Worm (Caenorhabditis elegans) whole organism, L4 larva: ENCODE results near the gene ndus-8.
A peak's percentile ranks its signal among the peaks of the same experiment; 100 is the strongest.

Source experiments
- D1046.2 ChIP-seq: fragments of 200-800 bp; sonication (Bioruptor generic); IDR thresholded peaks from 2 replicates; pipeline ENCODE4 v1.3.6; 2022; ENCODE audit warnings: missing genetic modification characterization, missing compliant biosample characterization
- F10B5.3 ChIP-seq: sonication (generic microtip); optimal IDR thresholded peaks from 2 replicates; lab custom pipeline; 2016; ENCODE audit warnings: mild to moderate bottlenecking, missing genetic modification characterization, missing compliant biosample characterization
- F44E2.7 ChIP-seq: fragments of 200-800 bp; sonication (Bioruptor generic); IDR thresholded peaks from 2 replicates; pipeline ENCODE4 v2.1.2; 2022; ENCODE audit warnings: missing genetic modification characterization, missing compliant biosample characterization
- T20F7.1 ChIP-seq: fragments of 200-800 bp; sonication (Bioruptor generic); optimal IDR thresholded peaks from 2 replicates; lab custom pipeline; 2018; ENCODE audit warnings: mild to moderate bottlenecking, missing genetic modification characterization, missing compliant biosample characterization
- T26A8.4 ChIP-seq: fragments of 200-800 bp; sonication (Bioruptor generic); IDR thresholded peaks from 2 replicates; pipeline ENCODE4 v1.3.6; 2022; ENCODE audit warnings: missing genetic modification characterization, missing compliant biosample characterization
- Y48G9A.11 ChIP-seq: fragments of 200-800 bp; sonication (Bioruptor generic); IDR thresholded peaks from 2 replicates; pipeline ENCODE4 v1.3.6; 2022; ENCODE audit warnings: missing genetic modification reagents, missing genetic modification characterization, missing compliant biosample characterization
- arid-1 ChIP-seq: fragments of 200-800 bp; sonication (Bioruptor generic); conservative IDR thresholded peaks from 2 replicates; pipeline ENCODE4 v1.3.6; 2022; ENCODE audit warnings: missing genetic modification reagents, missing genetic modification characterization, missing compliant biosample characterization
- ceh-28 ChIP-seq: fragments of 150-350 bp; optimal IDR thresholded peaks from 2 replicates; lab custom pipeline; 2014; ENCODE audit warnings: missing biosample characterization, missing genetic modification reagents, missing genetic modification characterization
- ceh-82 ChIP-seq: sonication (generic microtip); optimal IDR thresholded peaks from 2 replicates; lab custom pipeline; 2017; ENCODE audit warnings: missing biosample characterization, missing genetic modification characterization
- ces-1 ChIP-seq: fragments of 150-350 bp; sonication (generic microtip); optimal IDR thresholded peaks from 4 replicates; lab custom pipeline; 2014; ENCODE audit warnings: missing biosample characterization, missing genetic modification reagents, missing genetic modification characterization
- daf-12 ChIP-seq: fragments of 150-350 bp; optimal IDR thresholded peaks from 2 replicates; lab custom pipeline; 2014; ENCODE audit warnings: missing biosample characterization, missing genetic modification reagents, missing genetic modification characterization
- dmd-6 ChIP-seq: fragments of 200-800 bp; sonication (Bioruptor generic); IDR thresholded peaks from 2 replicates; pipeline ENCODE4 v1.3.6; 2022; ENCODE audit warnings: missing genetic modification reagents, missing genetic modification characterization, missing compliant biosample characterization
- dmd-9 ChIP-seq: fragments of 200-800 bp; sonication (Bioruptor generic); IDR thresholded peaks from 2 replicates; pipeline ENCODE4 v1.3.6; 2022; ENCODE audit warnings: missing genetic modification reagents, missing genetic modification characterization, missing compliant biosample characterization
- egl-43 ChIP-seq: fragments of 200-800 bp; sonication (Bioruptor generic); IDR thresholded peaks from 2 replicates; pipeline ENCODE4 v1.3.6; 2022; ENCODE audit warnings: missing genetic modification reagents, missing genetic modification characterization, missing compliant biosample characterization
- hif-1 ChIP-seq, 2 experiments: sonication (generic microtip); optimal IDR thresholded peaks; 2 replicates each; lab custom pipeline; 2016 to 2017; ENCODE audit warnings: missing compliant biosample characterization in 2 of 2, missing genetic modification characterization in 2 of 2, missing genetic modification reagents in 2 of 2, missing genotype in 2 of 2, mild to moderate bottlenecking in 1 of 2
- hlh-11 ChIP-seq: fragments of 200-800 bp; sonication (Bioruptor generic); optimal IDR thresholded peaks from 2 replicates; lab custom pipeline; 2018; ENCODE audit warnings: mild to moderate bottlenecking, missing genetic modification characterization, missing compliant biosample characterization
- lin-1 ChIP-seq: fragments of 200-800 bp; sonication (Bioruptor generic); IDR thresholded peaks from 2 replicates; pipeline ENCODE4 v1.3.6; 2022; ENCODE audit warnings: missing genetic modification reagents, missing genetic modification characterization, missing compliant biosample characterization
- lin-29 ChIP-seq: fragments of 200-800 bp; sonication (Bioruptor generic); IDR thresholded peaks from 2 replicates; pipeline ENCODE4 v1.3.6; 2022; ENCODE audit warnings: missing genetic modification reagents, missing genetic modification characterization, missing compliant biosample characterization
- lin-38 ChIP-seq: fragments of 200-800 bp; sonication (Bioruptor generic); IDR thresholded peaks from 2 replicates; pipeline ENCODE4 v1.3.6; 2022; ENCODE audit warnings: missing genetic modification reagents, missing genetic modification characterization, missing compliant biosample characterization
- lin-39 ChIP-seq: fragments of 150-350 bp; optimal IDR thresholded peaks from 2 replicates; lab custom pipeline; 2014; ENCODE audit warnings: missing biosample characterization, missing genetic modification reagents, missing genetic modification characterization
- lsy-2 ChIP-seq, 2 experiments: fragments of 150-350 bp in 1 of 2; sonication (generic microtip) in 1 of 2; optimal IDR thresholded peaks; 2 replicates each; lab custom pipeline; 2014 to 2017; ENCODE audit warnings: missing biosample characterization in 2 of 2, missing genetic modification characterization in 2 of 2
- mxl-3 ChIP-seq: fragments of 200-800 bp; sonication (Bioruptor generic); optimal IDR thresholded peaks from 2 replicates; lab custom pipeline; 2018; ENCODE audit warnings: mild to moderate bottlenecking, missing genetic modification characterization, missing compliant biosample characterization
- nhr-102 ChIP-seq: sonication (generic microtip); optimal IDR thresholded peaks from 2 replicates; lab custom pipeline; 2016; ENCODE audit warnings: mild to moderate bottlenecking, missing genetic modification characterization, moderate library complexity, missing compliant biosample characterization
- nhr-11 ChIP-seq: fragments of 150-350 bp; optimal IDR thresholded peaks from 2 replicates; lab custom pipeline; 2014; ENCODE audit warnings: missing biosample characterization, missing genetic modification characterization
- nhr-237 ChIP-seq: sonication (generic microtip); optimal IDR thresholded peaks from 2 replicates; lab custom pipeline; 2017; ENCODE audit warnings: missing biosample characterization, missing genetic modification characterization
- nhr-28 ChIP-seq: fragments of 150-350 bp; optimal IDR thresholded peaks from 2 replicates; lab custom pipeline; 2014; ENCODE audit warnings: missing biosample characterization, missing genetic modification characterization
- nhr-76 ChIP-seq: fragments of 150-350 bp; optimal IDR thresholded peaks from 2 replicates; lab custom pipeline; 2014; ENCODE audit warnings: missing biosample characterization, missing genetic modification characterization
- sdz-12 ChIP-seq: fragments of 200-800 bp; sonication (Bioruptor generic); optimal IDR thresholded peaks from 2 replicates; lab custom pipeline; 2018; ENCODE audit warnings: mild to moderate bottlenecking, missing genetic modification characterization, missing compliant biosample characterization
- set-16 ChIP-seq: fragments of 200-800 bp; sonication (Bioruptor generic); IDR thresholded peaks from 2 replicates; pipeline ENCODE4 v1.3.6; 2022; ENCODE audit warnings: missing genetic modification reagents, missing genetic modification characterization, missing compliant biosample characterization
- skn-1 ChIP-seq: fragments of 150-350 bp; optimal IDR thresholded peaks from 2 replicates; lab custom pipeline; 2014; ENCODE audit warnings: missing biosample characterization, missing genetic modification characterization
- spr-1 ChIP-seq: sonication (generic microtip); optimal IDR thresholded peaks from 2 replicates; lab custom pipeline; 2016; ENCODE audit warnings: mild to moderate bottlenecking, missing genetic modification characterization, missing compliant biosample characterization
- spr-3 ChIP-seq: fragments of 200-800 bp; sonication (Bioruptor generic); optimal IDR thresholded peaks from 2 replicates; lab custom pipeline; 2018; ENCODE audit warnings: mild to moderate bottlenecking, missing genetic modification characterization, missing compliant biosample characterization
- unc-62 ChIP-seq, 3 experiments: fragments of 150-350 bp in 1 of 3; sonication (generic microtip); optimal IDR thresholded peaks in 2 of 3; peaks in 1 of 3; 1 replicate in 1 of 3; 2 replicates in 2 of 3; lab custom pipeline; 2014 to 2017; ENCODE audit warnings: missing biosample characterization in 3 of 3, missing genetic modification characterization in 3 of 3, missing genetic modification reagents in 3 of 3, missing genotype in 1 of 3
- vab-7 ChIP-seq: fragments of 200-800 bp; sonication (Bioruptor generic); IDR thresholded peaks from 2 replicates; pipeline ENCODE4 v1.3.6; 2022; ENCODE audit warnings: missing genetic modification reagents, missing genetic modification characterization, missing compliant biosample characterization

Gene ndus-8

DNA sequence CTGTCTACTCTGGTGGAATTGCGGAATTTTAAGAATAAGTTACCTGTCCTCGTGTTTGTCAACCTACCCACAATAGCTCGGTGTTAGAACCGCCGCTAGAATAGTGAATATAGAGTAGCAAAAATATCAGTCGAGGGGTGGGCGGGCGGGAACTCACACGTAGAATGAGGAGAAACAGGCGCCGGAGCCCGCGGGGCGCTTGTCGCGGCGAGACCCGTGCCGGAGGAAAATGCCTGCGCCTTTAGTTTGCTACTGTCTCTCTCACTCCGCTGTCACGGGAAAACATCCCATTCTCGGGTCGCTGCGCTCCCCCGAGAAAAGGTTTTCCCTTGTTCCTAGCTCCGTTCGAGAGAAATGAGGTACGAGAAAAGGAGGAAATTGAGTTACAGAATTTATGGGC lies 1.7 kb upstream of the ndus-8 start:
- peak; percentile 85 for TF ChIP-seq set-16 (GFP tag; lab: Robert Waterston, UW)

DNA sequence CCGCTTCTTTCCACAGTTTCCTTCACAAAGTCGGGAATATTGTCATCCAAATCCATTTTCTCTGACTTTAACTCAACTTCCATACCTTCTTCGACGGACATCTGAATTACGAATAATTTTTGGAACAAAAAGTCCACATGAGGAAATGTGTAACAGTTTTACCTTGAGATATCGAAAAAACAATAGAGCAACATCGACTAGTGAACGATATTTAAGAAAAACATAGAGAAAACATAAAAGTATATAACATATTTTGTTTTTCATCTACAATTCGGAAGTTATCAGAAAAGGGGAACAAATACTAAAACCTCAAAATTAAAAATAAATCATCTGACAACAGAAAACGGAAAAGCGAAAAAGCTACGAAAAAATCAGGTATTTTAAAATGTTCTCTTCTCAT lies 1.2 kb downstream of the ndus-8 start, which contains the start of gene adr-2:
adr-2 (minus strand) TSS at position 101 of the 400 bp plus-strand sequence.
- TF ChIP-seq ceh-82 (tag; lab: Kevin White, UChicago): no peak
- no peak for TF ChIP-seq nhr-28 (tag; lab: Kevin White, UChicago)

DNA sequence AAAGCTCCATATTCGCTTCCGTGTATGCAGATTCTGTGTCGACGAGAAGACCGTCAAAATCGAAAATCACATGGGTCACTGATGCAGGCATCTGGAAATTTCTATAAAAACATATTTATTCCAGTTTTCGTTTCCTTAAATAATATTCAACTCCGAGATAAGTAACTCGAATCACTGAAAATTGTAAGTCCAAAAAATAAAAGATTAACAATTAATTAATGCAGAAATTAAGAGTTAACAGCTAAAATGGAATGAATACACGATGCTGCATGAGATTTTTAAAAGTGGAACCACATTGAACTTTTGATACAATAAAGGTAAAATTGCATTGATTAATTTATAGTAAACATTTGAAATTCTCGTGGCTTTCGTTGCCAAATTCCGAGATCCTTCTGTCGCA lies 3.2 kb downstream of the ndus-8 start, which contains the start of gene R151.10:
R151.10 (minus strand) TSS at position 101 of the 400 bp plus-strand sequence.
- peak in 1 of 2 experiments; percentile 66 for TF ChIP-seq unc-62 (GFP tag; optimal IDR thresholded peaks at IDR 0.05 in 1 of 2; lab: Kevin White, UChicago)
- no peak for TF ChIP-seq unc-62 (tag; optimal IDR thresholded peaks at IDR 0.05; lab: Kevin White, UChicago)
- no peak for TF ChIP-seq sdz-12 (GFP tag; lab: Kevin White, UChicago)
- no peak for TF ChIP-seq spr-1 (tag; lab: Kevin White, UChicago)
- TF ChIP-seq arid-1 (GFP tag; lab: Robert Waterston, UW): 0 out of 2 replicates have a peak, but pooled peaks have one; percentile 16
- TF ChIP-seq lin-38 (GFP tag; lab: Robert Waterston, UW): peak; percentile 29; the same call in 1 of the 2 replicates
- no peak for TF ChIP-seq hlh-11 (tag; lab: Kevin White, UChicago)

DNA sequence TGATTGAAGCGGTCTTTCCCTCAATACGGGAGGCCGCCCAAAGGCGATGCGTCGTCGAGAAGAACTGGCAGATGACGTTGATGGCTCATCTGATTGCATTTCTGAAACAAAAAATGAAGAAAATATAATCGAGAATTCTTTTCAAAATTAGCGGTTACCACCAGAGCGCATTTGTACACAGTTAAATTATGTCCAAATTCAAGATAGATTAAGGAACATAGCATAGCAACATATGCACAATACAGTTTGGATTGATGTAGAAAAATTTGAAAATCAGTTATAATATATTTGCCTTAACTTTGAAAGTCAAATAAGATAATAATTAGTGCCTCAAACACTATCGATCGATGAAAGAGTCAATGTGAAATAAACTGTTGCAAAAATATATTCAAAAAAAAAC lies 4.3 kb downstream of the ndus-8 start, which contains the start of gene R151.8:
R151.8 (minus strand) TSS at position 101 of the 400 bp plus-strand sequence.
- TF ChIP-seq nhr-76 (tag; lab: Kevin White, UChicago): no peak
- no peak for TF ChIP-seq ces-1 (GFP tag; lab: Kevin White, UChicago)
- no peak for TF ChIP-seq nhr-11 (tag; lab: Kevin White, UChicago)
- no peak for TF ChIP-seq sdz-12 (GFP tag; lab: Kevin White, UChicago)
- no peak for TF ChIP-seq Y48G9A.11 (GFP tag; lab: Robert Waterston, UW)
- TF ChIP-seq F44E2.7 (GFP tag; lab: Robert Waterston, UW): no peak
- TF ChIP-seq F10B5.3 (tag; lab: Kevin White, UChicago): no peak
- TF ChIP-seq dmd-9 (GFP tag; lab: Robert Waterston, UW): no peak
- no peak for TF ChIP-seq lsy-2 (tag; optimal IDR thresholded peaks at IDR 0.05; lab: Kevin White, UChicago)
- TF ChIP-seq skn-1 (tag; lab: Kevin White, UChicago): no peak
- no peak for TF ChIP-seq lin-39 (tag; lab: Kevin White, UChicago)
- TF ChIP-seq nhr-102 (tag; lab: Kevin White, UChicago): no peak
- TF ChIP-seq dmd-6 (GFP tag; lab: Robert Waterston, UW): no peak
- TF ChIP-seq T26A8.4 (GFP tag; lab: Robert Waterston, UW): no peak
- no peak for TF ChIP-seq arid-1 (GFP tag; lab: Robert Waterston, UW)
- TF ChIP-seq unc-62 (GFP tag; optimal IDR thresholded peaks at IDR 0.05 in 1 of 2; lab: Kevin White, UChicago): no peak
- TF ChIP-seq unc-62 (tag; optimal IDR thresholded peaks at IDR 0.05; lab: Kevin White, UChicago): no peak
- no peak for TF ChIP-seq egl-43 (GFP tag; lab: Robert Waterston, UW)

DNA sequence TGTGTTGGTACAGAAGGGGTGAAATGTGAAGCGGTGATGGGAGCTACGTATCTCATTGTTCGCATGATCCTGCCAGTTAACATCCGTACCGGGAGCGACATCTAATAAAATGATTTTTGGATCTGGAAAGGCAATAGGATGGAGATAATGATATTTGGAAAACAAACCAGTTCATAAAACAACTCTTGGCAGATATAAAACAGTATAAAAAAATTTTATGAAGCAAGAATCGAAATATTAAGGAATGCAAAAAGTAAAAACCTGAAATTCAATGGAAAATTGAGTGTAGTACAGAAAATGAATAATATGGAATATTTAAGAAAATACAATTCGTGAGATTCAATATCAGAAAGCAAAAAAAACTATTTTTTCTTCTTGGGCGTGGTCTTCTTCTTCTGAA lies 7.4 kb downstream of the ndus-8 start, which contains the start of gene hsp-75:
hsp-75 (minus strand) TSS at position 101 of the 400 bp plus-strand sequence.
- TF ChIP-seq lin-29 (no peak), hif-1 (tag; optimal IDR thresholded peaks at IDR 0.05; lab: Kevin White, UChicago) (no peak), daf-12 (tag; lab: Kevin White, UChicago) (no peak), T20F7.1 (GFP tag; lab: Kevin White, UChicago) (no peak), ceh-28 (tag; lab: Kevin White, UChicago) (no peak), mxl-3 (no peak)

DNA sequence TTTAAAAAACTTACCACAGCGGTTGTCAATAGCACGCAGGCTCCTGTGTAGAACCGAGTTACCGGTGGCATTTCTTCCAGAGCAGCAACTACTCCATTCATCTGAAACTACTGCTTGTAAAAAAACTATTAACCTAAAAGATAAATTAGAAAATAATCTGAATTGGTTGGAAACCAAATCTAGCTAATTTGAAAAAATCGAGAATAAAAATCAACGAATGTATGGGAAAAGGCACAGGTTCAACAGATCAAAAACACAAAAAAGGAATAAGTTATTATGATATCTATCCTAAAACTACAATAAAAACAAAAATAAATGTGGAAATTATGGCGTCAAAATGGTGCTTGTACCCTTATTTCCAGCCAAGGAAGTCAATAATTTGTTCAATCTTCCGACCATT lies 11.0 kb downstream of the ndus-8 start, which contains the start of gene der-2:
der-2 (minus strand) TSS at position 101 of the 400 bp plus-strand sequence.
- TF ChIP-seq vab-7 (GFP tag; lab: Robert Waterston, UW) (no peak), arid-1 (GFP tag; lab: Robert Waterston, UW) (no peak), spr-3 (GFP tag; lab: Kevin White, UChicago) (no peak), lin-1 (GFP tag; lab: Robert Waterston, UW) (no peak), nhr-237 (tag; lab: Kevin White, UChicago) (no peak), D1046.2 (GFP tag; lab: Robert Waterston, UW) (no peak)
